Fruit fly (Drosophila melanogaster) whole organism, embryonic: ENCODE results near the gene CG10413.
A peak's percentile ranks its signal among the peaks of the same experiment; 100 is the strongest.

Experiments used
- Awh ChIP-seq: fragments of 200-800 bp; sonication (Bioruptor generic); IDR thresholded peaks from 2 replicates; pipeline ENCODE4, ENCODE4 v1.3.6; 2022; ENCODE audit warnings: missing biosample characterization, missing genetic modification characterization
- CG10147 ChIP-seq: fragments of 200-800 bp; sonication (Bioruptor generic); optimal IDR thresholded peaks from 2 replicates; lab custom pipeline; 2019; ENCODE audit warnings: missing biosample characterization, mild to moderate bottlenecking, missing genetic modification characterization, moderate library complexity
- CG10209 ChIP-seq: fragments of 200-800 bp; sonication (Bioruptor generic); optimal IDR thresholded peaks from 3 replicates; lab custom pipeline; 2017; ENCODE audit warnings: missing biosample characterization, mild to moderate bottlenecking, missing genetic modification characterization, missing genetic modification reagents
- CG10565 ChIP-seq: fragments of 200-800 bp; sonication (Bioruptor generic); optimal IDR thresholded peaks from 3 replicates; lab custom pipeline; 2016; ENCODE audit warnings: missing biosample characterization, mild to moderate bottlenecking, missing genetic modification characterization
- CG11085 ChIP-seq: fragments of 200-800 bp; sonication (Bioruptor generic); IDR thresholded peaks from 2 replicates; pipeline ENCODE4 v1.3.6; 2022; ENCODE audit warnings: missing biosample characterization, missing genetic modification characterization
- CG12659 ChIP-seq: fragments of 200-800 bp; sonication (Bioruptor generic); optimal IDR thresholded peaks from 3 replicates; lab custom pipeline; 2017; ENCODE audit warnings: mild to moderate bottlenecking, missing biosample characterization, missing genetic modification reagents, missing genetic modification characterization
- CG15479 ChIP-seq: fragments of 200-800 bp; sonication (Bioruptor generic); optimal IDR thresholded peaks from 3 replicates; lab custom pipeline; 2019; ENCODE audit warnings: missing biosample characterization, mild to moderate bottlenecking, missing genetic modification characterization, moderate library complexity
- CG15601 ChIP-seq: fragments of 200-800 bp; sonication (Bioruptor generic); optimal IDR thresholded peaks from 3 replicates; lab custom pipeline; 2019; ENCODE audit warnings: missing biosample characterization, mild to moderate bottlenecking, missing genetic modification characterization, moderate library complexity
- CG1603 ChIP-seq: fragments of 200-800 bp; sonication (Bioruptor generic); optimal IDR thresholded peaks from 2 replicates; lab custom pipeline; 2019; ENCODE audit warnings: missing biosample characterization, mild to moderate bottlenecking, missing genetic modification characterization, moderate library complexity
- CG16779 ChIP-seq: fragments of 200-800 bp; sonication (Bioruptor generic); IDR thresholded peaks from 2 replicates; pipeline ENCODE4 v1.3.6; 2022; ENCODE audit warnings: missing biosample characterization, missing genetic modification characterization
- CG17802 ChIP-seq: fragments of 200-800 bp; sonication (Bioruptor generic); optimal IDR thresholded peaks from 2 replicates; lab custom pipeline; 2018; ENCODE audit warnings: missing biosample characterization, mild to moderate bottlenecking, missing genetic modification characterization, moderate library complexity
- CG31224 ChIP-seq: fragments of 200-800 bp; sonication (Bioruptor generic); IDR thresholded peaks from 2 replicates; pipeline ENCODE4 v1.3.6; 2022; ENCODE audit warnings: missing biosample characterization, missing genetic modification characterization
- CG3163 ChIP-seq: fragments of 200-800 bp; sonication (Bioruptor generic); optimal IDR thresholded peaks from 3 replicates; lab custom pipeline; 2016; ENCODE audit warnings: missing biosample characterization, missing genetic modification characterization
- CG33213 ChIP-seq: fragments of 200-800 bp; sonication (Bioruptor generic); optimal IDR thresholded peaks from 3 replicates; lab custom pipeline; 2016; ENCODE audit warnings: missing biosample characterization, missing genetic modification characterization
- CG4282 ChIP-seq: fragments of 200-800 bp; sonication (Bioruptor generic); optimal IDR thresholded peaks from 2 replicates; lab custom pipeline; 2016; ENCODE audit warnings: missing biosample characterization, missing genetic modification characterization
- CG4360 ChIP-seq: fragments of 200-800 bp; sonication (Bioruptor generic); IDR thresholded peaks from 2 replicates; pipeline ENCODE4 v1.3.6; 2022; ENCODE audit warnings: missing biosample characterization, missing genetic modification characterization
- CG4404 ChIP-seq: fragments of 200-800 bp; sonication (Bioruptor generic); IDR thresholded peaks from 2 replicates; pipeline ENCODE4 v1.3.6; 2022; ENCODE audit warnings: missing biosample characterization, missing genetic modification characterization
- CG4854 ChIP-seq: fragments of 200-800 bp; sonication (Bioruptor generic); optimal IDR thresholded peaks from 2 replicates; lab custom pipeline; 2016; ENCODE audit warnings: missing biosample characterization, missing genetic modification characterization, inconsistent platforms
- CG5245 ChIP-seq: fragments of 200-800 bp; sonication (Bioruptor generic); optimal IDR thresholded peaks from 3 replicates; lab custom pipeline; 2016; ENCODE audit warnings: missing biosample characterization, missing genetic modification characterization
- CG6654 ChIP-seq: fragments of 200-800 bp; sonication (Bioruptor generic); optimal IDR thresholded peaks from 2 replicates; lab custom pipeline; 2017; ENCODE audit warnings: missing biosample characterization, mild to moderate bottlenecking, missing genetic modification characterization
- CG6689 ChIP-seq: fragments of 200-800 bp; sonication (Bioruptor generic); IDR thresholded peaks from 2 replicates; pipeline ENCODE4 v1.3.6; 2022; ENCODE audit warnings: missing biosample characterization, missing genetic modification characterization
- CG6765 ChIP-seq: fragments of 200-800 bp; sonication (Bioruptor generic); optimal IDR thresholded peaks from 3 replicates; lab custom pipeline; 2017; ENCODE audit warnings: missing biosample characterization, mild to moderate bottlenecking, missing genetic modification characterization
- CG6854 ChIP-seq: fragments of 200-800 bp; sonication (Bioruptor generic); optimal IDR thresholded peaks from 3 replicates; lab custom pipeline; 2017; ENCODE audit warnings: missing biosample characterization, mild to moderate bottlenecking, missing genetic modification characterization
- CG7786 ChIP-seq: fragments of 200-800 bp; sonication (Bioruptor generic); optimal IDR thresholded peaks from 2 replicates; lab custom pipeline; 2016; ENCODE audit warnings: missing biosample characterization, missing genetic modification characterization
- CG8089 ChIP-seq: fragments of 200-800 bp; sonication (Bioruptor generic); optimal IDR thresholded peaks from 3 replicates; lab custom pipeline; 2016; ENCODE audit warnings: missing biosample characterization, missing genetic modification characterization
- Dek ChIP-seq: fragments of 200-800 bp; sonication (Bioruptor generic); optimal IDR thresholded peaks from 3 replicates; lab custom pipeline; 2019; ENCODE audit warnings: missing biosample characterization, mild to moderate bottlenecking, missing genetic modification characterization, moderate library complexity
- Gsc ChIP-seq: fragments of 200-800 bp; sonication (Bioruptor generic); IDR thresholded peaks from 2 replicates; pipeline ENCODE4 v1.3.6; 2022; ENCODE audit warnings: missing biosample characterization, missing genetic modification characterization
- Gug ChIP-seq: fragments of 200-800 bp; sonication (Bioruptor generic); IDR thresholded peaks from 4 replicates; pipeline ENCODE4 v1.3.6; 2022; ENCODE audit warnings: missing biosample characterization, missing genetic modification characterization
- Lpt ChIP-seq: fragments of >200 bp; optimal IDR thresholded peaks from 2 replicates; lab custom pipeline; 2018; ENCODE audit warnings: missing biosample characterization, missing genetic modification characterization
- Sry-δ ChIP-seq: fragments of 200-800 bp; sonication (Bioruptor generic); optimal IDR thresholded peaks from 2 replicates; lab custom pipeline; 2016; ENCODE audit warnings: missing biosample characterization, missing genetic modification characterization
- Stat92E ChIP-seq, 3 experiments: fragments of >200 bp in 2 of 3; fragments of 200-800 bp in 1 of 3; sonication (Bioruptor generic) in 1 of 3; optimal IDR thresholded peaks; 2 replicates each; lab custom pipeline; 2017 to 2019; ENCODE audit warnings: missing biosample characterization in 3 of 3, missing genetic modification characterization in 3 of 3, mild to moderate bottlenecking in 1 of 3, moderate library complexity in 1 of 3
- Vsx1 ChIP-seq: fragments of 200-800 bp; sonication (Bioruptor generic); optimal IDR thresholded peaks from 2 replicates; lab custom pipeline; 2017; ENCODE audit warnings: missing biosample characterization, mild to moderate bottlenecking, missing genetic modification characterization, missing genetic modification reagents
- ab ChIP-seq: fragments of 200-800 bp; sonication (Bioruptor generic); optimal IDR thresholded peaks from 2 replicates; lab custom pipeline; 2016; ENCODE audit warnings: missing biosample characterization, missing genetic modification characterization
- amos ChIP-seq: fragments of 200-800 bp; sonication (Bioruptor generic); IDR thresholded peaks from 2 replicates; pipeline ENCODE4 v1.3.6; 2022; ENCODE audit warnings: missing biosample characterization, missing genetic modification characterization; ENCODE audit not compliant: partially characterized antibody
- aop ChIP-seq: fragments of 200-800 bp; sonication (Bioruptor generic); IDR thresholded peaks from 2 replicates; pipeline ENCODE4 v1.3.6; 2022; ENCODE audit warnings: missing biosample characterization, missing genetic modification characterization
- bbx ChIP-seq: fragments of 200-800 bp; sonication (Bioruptor generic); IDR thresholded peaks from 2 replicates; pipeline ENCODE4 v1.3.6; 2022; ENCODE audit warnings: missing biosample characterization, missing genetic modification characterization; ENCODE audit not compliant: partially characterized antibody
- da ChIP-seq: fragments of 200-800 bp; sonication (Bioruptor generic); optimal IDR thresholded peaks from 2 replicates; lab custom pipeline; 2016; ENCODE audit warnings: missing biosample characterization, missing genetic modification characterization
- danr ChIP-seq: fragments of 200-800 bp; sonication (Bioruptor generic); IDR thresholded peaks from 2 replicates; pipeline ENCODE4 v1.3.6; 2022; ENCODE audit warnings: missing biosample characterization, missing genetic modification characterization
- dati ChIP-seq: fragments of 200-800 bp; sonication (Bioruptor generic); IDR thresholded peaks from 2 replicates; pipeline ENCODE4 v1.3.6; 2022; ENCODE audit warnings: missing biosample characterization, missing genetic modification characterization
- disco-r ChIP-seq: fragments of 200-800 bp; sonication (Bioruptor generic); optimal IDR thresholded peaks from 2 replicates; lab custom pipeline; 2016; ENCODE audit warnings: missing biosample characterization, missing genetic modification characterization
- dpn ChIP-seq, 2 experiments: fragments of 200-800 bp; sonication (Bioruptor generic); optimal IDR thresholded peaks; 3 replicates each; lab custom pipeline; 2016; ENCODE audit warnings: missing biosample characterization in 2 of 2, missing genetic modification characterization in 2 of 2
- gcm2 ChIP-seq: fragments of 200-800 bp; sonication (Bioruptor generic); optimal IDR thresholded peaks from 2 replicates; lab custom pipeline; 2016; ENCODE audit warnings: missing biosample characterization, missing genetic modification characterization
- lola ChIP-seq, 3 experiments: fragments of >200 bp in 2 of 3; fragments of 200-800 bp in 1 of 3; sonication (Bioruptor generic) in 1 of 3; optimal IDR thresholded peaks; 2 replicates each; lab custom pipeline; 2017 to 2019; ENCODE audit warnings: missing biosample characterization in 3 of 3, missing genetic modification characterization in 3 of 3, mild to moderate bottlenecking in 1 of 3, moderate library complexity in 1 of 3
- luna ChIP-seq: fragments of 200-800 bp; sonication (Bioruptor generic); optimal IDR thresholded peaks from 2 replicates; lab custom pipeline; 2016; ENCODE audit warnings: missing biosample characterization, missing genetic modification characterization
- mam ChIP-seq: fragments of 200-800 bp; sonication (Bioruptor generic); optimal IDR thresholded peaks from 3 replicates; lab custom pipeline; 2016; ENCODE audit warnings: missing biosample characterization, missing genetic modification characterization
- nerfin-1 ChIP-seq: fragments of 200-800 bp; sonication (Bioruptor generic); optimal IDR thresholded peaks from 3 replicates; lab custom pipeline; 2019; ENCODE audit warnings: missing biosample characterization, mild to moderate bottlenecking, missing genetic modification characterization, moderate library complexity
- pan ChIP-seq, 4 experiments: fragments of >200 bp in 3 of 4; fragments of 200-800 bp in 1 of 4; sonication (Bioruptor generic) in 1 of 4; optimal IDR thresholded peaks in 3 of 4; IDR thresholded peaks in 1 of 4; 2 replicates each; pipeline versions ENCODE4 v1.3.6 to Lab custom; 2017 to 2022; ENCODE audit warnings: missing biosample characterization in 2 of 4, missing genetic modification characterization in 2 of 4, mixed read lengths in 1 of 4
- toy ChIP-seq: fragments of 200-800 bp; sonication (Bioruptor generic); IDR thresholded peaks from 2 replicates; pipeline ENCODE4 v1.3.6; 2022; ENCODE audit warnings: missing biosample characterization, missing genetic modification characterization
- unc-4 ChIP-seq: fragments of 200-800 bp; sonication (Bioruptor generic); IDR thresholded peaks from 2 replicates; pipeline ENCODE4 v1.3.6; 2022; ENCODE audit warnings: missing biosample characterization, missing genetic modification characterization; ENCODE audit not compliant: partially characterized antibody
- zen ChIP-seq: fragments of 200-800 bp; sonication (Bioruptor generic); optimal IDR thresholded peaks from 3 replicates; lab custom pipeline; 2018; ENCODE audit warnings: missing biosample characterization, mild to moderate bottlenecking, missing genetic modification characterization, moderate library complexity

The CG10413 gene

DNA sequence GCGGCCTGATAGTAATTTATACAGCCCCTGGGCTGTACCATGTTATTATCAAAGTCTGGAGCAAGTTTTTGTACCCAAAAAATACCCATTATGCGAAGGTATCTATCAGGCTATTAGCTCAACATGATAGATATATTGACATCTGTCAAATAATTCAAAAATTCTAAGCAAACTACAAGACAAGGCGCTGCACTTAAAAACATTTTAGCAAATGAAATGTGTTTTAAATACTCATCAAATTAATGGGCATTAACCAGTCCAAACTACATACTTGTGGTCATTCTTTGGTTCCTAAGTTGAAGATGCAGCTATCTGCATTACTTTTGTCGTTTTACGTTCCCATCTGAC, 48.3 kb upstream of the CG10413 start (continued):
- TF ChIP-seq CG1603 (tag; lab: Kevin White, UChicago) (peak; percentile 77), Gsc (GFP tag; lab: Robert Waterston, UW) (peak; percentile 59), pan (optimal IDR thresholded peaks at IDR 0.05; lab: Kevin White, UChicago) (no peak), pan (GFP tag; optimal IDR thresholded peaks at IDR 0.05 in 1 of 2, IDR thresholded peaks at IDR 0.05 in 1 of 2) (peak in 1 of 2 experiments; percentile 72), bbx (GFP tag; lab: Robert Waterston, UW) (no peak), CG3163 (GFP tag; lab: Kevin White, UChicago) (no peak), CG10147 (GFP tag; lab: Kevin White, UChicago) (peak; percentile 56), Sry-δ (GFP tag; lab: Kevin White, UChicago) (peak; percentile 47), mam (peak; percentile 57), Lpt (no peak), Stat92E (GFP tag; optimal IDR thresholded peaks at IDR 0.05; lab: Kevin White, UChicago) (peak in 1 of 3 experiments; percentile 78), amos (no peak), gcm2 (no peak), CG16779 (GFP tag; lab: Robert Waterston, UW) (no peak), dpn (GFP tag; optimal IDR thresholded peaks at IDR 0.05; lab: Kevin White, UChicago) (peak; percentile 26 to 66), CG10565 (peak; percentile 55), CG8089 (no peak), da (GFP tag; lab: Kevin White, UChicago) (no peak), disco-r (GFP tag; lab: Kevin White, UChicago) (no peak), CG11085 (0 out of 2 replicates have a peak, but pooled peaks have one; percentile 41), Dek (tag; lab: Kevin White, UChicago) (no peak), CG31224 (peak; percentile 61), CG6689 (peak; percentile 84), CG10209 (GFP tag; lab: Kevin White, UChicago) (peak; percentile 12), CG6854 (GFP tag; lab: Kevin White, UChicago) (no peak), CG4854 (GFP tag; lab: Kevin White, UChicago) (peak; percentile 67), nerfin-1 (tag; lab: Kevin White, UChicago) (peak; percentile 65), CG6654 (GFP tag; lab: Kevin White, UChicago) (peak; percentile 61), dati (peak; percentile 43; the same call in 1 of the 2 replicates), CG4360 (GFP tag; lab: Robert Waterston, UW) (peak; percentile 49), zen (tag; lab: Kevin White, UChicago) (peak; percentile 85), CG33213 (GFP tag; lab: Kevin White, UChicago) (peak; percentile 77), ab (GFP tag; lab: Kevin White, UChicago) (no peak), CG12659 (GFP tag; lab: Kevin White, UChicago) (peak; percentile 36), Awh (GFP tag; lab: Robert Waterston, UW) (peak; percentile 76), CG6765 (no peak), aop (GFP tag; lab: Robert Waterston, UW) (no peak), toy (GFP tag; lab: Robert Waterston, UW) (no peak), CG4282 (no peak), CG4404 (peak; percentile 72), CG7786 (GFP tag; lab: Kevin White, UChicago) (no peak), CG15479 (peak; percentile 4), luna (GFP tag; lab: Kevin White, UChicago) (no peak), Vsx1 (GFP tag; lab: Kevin White, UChicago) (no peak), CG5245 (GFP tag; lab: Kevin White, UChicago) (peak; percentile 86), lola (GFP tag; optimal IDR thresholded peaks at IDR 0.05; lab: Kevin White, UChicago) (peak in 1 of 3 experiments; percentile 58), danr (no peak; the same call in 1 of the 2 replicates), CG17802 (peak; percentile 66), CG15601 (tag; lab: Kevin White, UChicago) (peak; percentile 84), Gug (GFP tag; lab: Robert Waterston, UW) (peak; percentile 49; the same call in 2 of the 4 replicates), unc-4 (GFP tag; lab: Robert Waterston, UW) (no peak)
